Worm (Caenorhabditis elegans): ENCODE results near the gene C54D10.10.

ce11 chrV:12486934-12487333 lies 37.1 kb upstream of the C54D10.10 start, which contains the start of gene inx-11:
- TF ChIP-seq lin-13 (tag; optimal IDR thresholded peaks at IDR 0.05) (no peak), lsy-2 (tag; optimal IDR thresholded peaks at IDR 0.05) (no peak), nhr-237 (tag; optimal IDR thresholded peaks at IDR 0.05) (no peak), mep-1 (tag; optimal IDR thresholded peaks at IDR 0.05) (no peak), M03D4.4 (tag; optimal IDR thresholded peaks at IDR 0.05) (no peak)
